Fruit fly (Drosophila melanogaster): Measurements from ENCODE around the gene CG13727.

Gene CG13727

DNA sequence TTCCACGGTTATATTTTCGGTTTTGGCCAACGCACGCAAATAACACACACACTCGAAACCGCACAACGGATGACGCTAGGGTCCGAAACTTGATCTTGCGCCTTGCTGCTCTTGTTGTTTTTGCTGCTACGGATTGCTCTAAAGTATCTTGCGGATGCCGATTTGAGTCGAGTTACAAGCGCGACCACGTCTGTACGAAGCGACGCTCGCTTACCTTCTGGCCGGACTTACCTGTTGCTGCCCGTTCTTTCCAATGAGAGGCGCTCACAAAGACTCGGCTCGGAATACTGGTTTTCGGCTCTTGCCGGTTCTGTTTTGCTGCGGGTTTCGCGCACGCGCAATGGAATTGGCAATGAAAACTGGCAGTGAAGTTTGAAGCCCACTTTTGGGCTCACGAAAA, 38.2 kb upstream of the CG13727 start, which contains the start of gene Cad74A (continued):
- TF ChIP-seq h (optimal IDR thresholded peaks at IDR 0.05) (no peak), unc-4 (GFP tag; IDR thresholded peaks at IDR 0.05; ENCODE audit: partially characterized antibody) (0 out of 2 replicates have a peak, but pooled peaks have one; percentile 15), CG6791 (GFP tag; IDR thresholded peaks at IDR 0.05; ENCODE audit: partially characterized antibody) (no peak), CG16779 (GFP tag; IDR thresholded peaks at IDR 0.05) (0 out of 2 replicates have a peak, but pooled peaks have one; percentile 31), Bgb (GFP tag; IDR thresholded peaks at IDR 0.05; ENCODE audit: partially characterized antibody) (peak; percentile 47; the same call in 1 of the 2 replicates), cg (GFP tag; optimal IDR thresholded peaks at IDR 0.05) (peak; percentile 15), CG34422 (GFP tag; IDR thresholded peaks at IDR 0.05) (peak; percentile 70; the same call in 1 of the 3 replicates), Awh (GFP tag; IDR thresholded peaks at IDR 0.05) (0 out of 2 replicates have a peak, but pooled peaks have one; percentile 7), sima (GFP tag; optimal IDR thresholded peaks at IDR 0.05) (no peak), CG9727 (GFP tag; optimal IDR thresholded peaks at IDR 0.05) (peak; percentile 4), pita (GFP tag; optimal IDR thresholded peaks at IDR 0.05) (no peak), kni (GFP tag; optimal IDR thresholded peaks at IDR 0.05) (peak; percentile 63), CG32532 (GFP tag; IDR thresholded peaks at IDR 0.05) (peak; percentile 52; the same call in 1 of the 2 replicates), HLHmδ (GFP tag; optimal IDR thresholded peaks at IDR 0.05) (peak; percentile 27), CG13775 (GFP tag; optimal IDR thresholded peaks at IDR 0.05) (no peak), CG6175 (GFP tag; IDR thresholded peaks at IDR 0.05) (0 out of 3 replicates have a peak, but pooled peaks have one; percentile 44), CG8281 (tag; optimal IDR thresholded peaks at IDR 0.05) (no peak), dan (GFP tag; IDR thresholded peaks at IDR 0.05) (no peak), zfh2 (GFP tag; optimal IDR thresholded peaks at IDR 0.05) (no peak), Pdp1 (GFP tag; optimal IDR thresholded peaks at IDR 0.05) (no peak), CTCF (GFP tag; optimal IDR thresholded peaks at IDR 0.05) (peak; percentile 23), oc (tag; optimal IDR thresholded peaks at IDR 0.05) (peak; percentile 9), Scr (GFP tag; IDR thresholded peaks at IDR 0.05; ENCODE audit: partially characterized antibody) (peak; percentile 18; the same call in 1 of the 2 replicates), sob (GFP tag; IDR thresholded peaks at IDR 0.05) (0 out of 2 replicates have a peak, but pooled peaks have one; percentile 22), CG15479 (GFP tag; optimal IDR thresholded peaks at IDR 0.05) (peak; percentile 81), sisA (GFP tag; IDR thresholded peaks at IDR 0.05) (no peak), Rfx (GFP tag; IDR thresholded peaks at IDR 0.05) (0 out of 2 replicates have a peak, but pooled peaks have one; percentile 19), CG1792 (GFP tag; optimal IDR thresholded peaks at IDR 0.05) (no peak), CG3995 (GFP tag; optimal IDR thresholded peaks at IDR 0.05) (no peak), rib (GFP tag; IDR thresholded peaks at IDR 0.05) (peak; percentile 76), Sin3A (optimal IDR thresholded peaks at IDR 0.05) (no peak), CG4360 (GFP tag; IDR thresholded peaks at IDR 0.05) (peak; percentile 61), CG10543 (GFP tag; optimal IDR thresholded peaks at IDR 0.05) (peak; percentile 15), psq (GFP tag; optimal IDR thresholded peaks at IDR 0.05) (peak; percentile 17), vvl (GFP tag; IDR thresholded peaks at IDR 0.05) (peak; percentile 60; the same call in 1 of the 2 replicates), ci (GFP tag; IDR thresholded peaks at IDR 0.05) (peak; percentile 52; the same call in 1 of the 3 replicates), Trl (optimal IDR thresholded peaks at IDR 0.05) (peak; percentile 16 to 29), Trl (GFP tag; optimal IDR thresholded peaks at IDR 0.05) (peak; percentile 5), otp (GFP tag; IDR thresholded peaks at IDR 0.05) (peak; percentile 22; the same call in 1 of the 3 replicates), Dfd (GFP tag; optimal IDR thresholded peaks at IDR 0.05) (no peak), chinmo (GFP tag; IDR thresholded peaks at IDR 0.05; ENCODE audit: partially characterized antibody) (peak; percentile 97), CG13123 (GFP tag; optimal IDR thresholded peaks at IDR 0.05) (no peak), Eip74EF (GFP tag; optimal IDR thresholded peaks at IDR 0.05) (peak in 1 of 2 experiments; percentile 5), pros (GFP tag; optimal IDR thresholded peaks at IDR 0.05) (peak; percentile 27), CG10274 (GFP tag; optimal IDR thresholded peaks at IDR 0.05) (no peak), Jarid2 (GFP tag; optimal IDR thresholded peaks at IDR 0.05) (peak; percentile 79), zen (tag; optimal IDR thresholded peaks at IDR 0.05) (no peak), tna (GFP tag; IDR thresholded peaks at IDR 0.05; ENCODE audit: partially characterized antibody) (0 out of 2 replicates have a peak, but pooled peaks have one; percentile 47), CG2712 (tag; optimal IDR thresholded peaks at IDR 0.05) (peak; percentile 20), ato (GFP tag; IDR thresholded peaks at IDR 0.05; ENCODE audit: partially characterized antibody) (peak; percentile 49; the same call in 1 of the 2 replicates), CG12155 (GFP tag; optimal IDR thresholded peaks at IDR 0.05) (no peak)

Data from whole organism, embryonic.